Fruit fly (Drosophila melanogaster): ENCODE results near the gene CLIP-190.
A peak's percentile ranks its signal among the peaks of the same experiment; 100 is the strongest.

The CLIP-190 gene

dm6 chr2L:17410358-17410757, 25.9 kb downstream of the CLIP-190 start, which contains the start of the genes Polr2J and CG15141 (continued):
- TF ChIP-seq CG10979 (tag; optimal IDR thresholded peaks at IDR 0.05) (peak; percentile 83), bigmax (GFP tag; optimal IDR thresholded peaks at IDR 0.05) (no peak), gcm2 (GFP tag; optimal IDR thresholded peaks at IDR 0.05) (no peak), PHDP (tag; optimal IDR thresholded peaks at IDR 0.05) (peak; percentile 87), Lim3 (GFP tag; IDR thresholded peaks at IDR 0.05) (peak; percentile 56; the same call in 1 of the 2 replicates), gcm (GFP tag; optimal IDR thresholded peaks at IDR 0.05) (no peak), lmd (GFP tag; IDR thresholded peaks at IDR 0.05) (peak; percentile 84), Abd-B (GFP tag; optimal IDR thresholded peaks at IDR 0.05) (peak; percentile 92), CG9215 (GFP tag; IDR thresholded peaks at IDR 0.05) (peak; percentile 88), CG6654 (GFP tag; optimal IDR thresholded peaks at IDR 0.05) (peak; percentile 58), CG2712 (tag; optimal IDR thresholded peaks at IDR 0.05) (peak; percentile 90), dati (GFP tag; IDR thresholded peaks at IDR 0.05) (no peak), pho (GFP tag; optimal IDR thresholded peaks at IDR 0.05) (peak; percentile 88), dmrt11E (tag; optimal IDR thresholded peaks at IDR 0.05) (peak; percentile 86), ap (GFP tag; IDR thresholded peaks at IDR 0.05) (peak; percentile 76; the same call in 1 of the 2 replicates), dpn (GFP tag; optimal IDR thresholded peaks at IDR 0.05) (peak; percentile 69 to 86), TFAM (GFP tag; optimal IDR thresholded peaks at IDR 0.05) (peak; percentile 14), fu2 (GFP tag; optimal IDR thresholded peaks at IDR 0.05) (peak; percentile 82), CG8924 (tag; optimal IDR thresholded peaks at IDR 0.05) (peak; percentile 90), CG18262 (tag; optimal IDR thresholded peaks at IDR 0.05) (no peak), z (GFP tag; IDR thresholded peaks at IDR 0.05) (no peak), cas (GFP tag; IDR thresholded peaks at IDR 0.05) (peak; percentile 67), btn (GFP tag; optimal IDR thresholded peaks at IDR 0.05) (peak; percentile 44), B-H1 (GFP tag; IDR thresholded peaks at IDR 0.05) (peak; percentile 72; the same call in 2 of the 3 replicates), Antp (GFP tag; optimal IDR thresholded peaks at IDR 0.05) (peak; percentile 54), CG14441 (GFP tag; IDR thresholded peaks at IDR 0.05) (peak; percentile 87), fd102C (GFP tag; optimal IDR thresholded peaks at IDR 0.05) (peak; percentile 18), Med (GFP tag) (peak; percentile 97), CG12071 (GFP tag; optimal IDR thresholded peaks at IDR 0.05) (no peak), schlank (tag; optimal IDR thresholded peaks at IDR 0.05) (peak; percentile 29), CG6765 (GFP tag; optimal IDR thresholded peaks at IDR 0.05) (peak; percentile 45), CG30020 (tag; optimal IDR thresholded peaks at IDR 0.05) (peak; percentile 83), gsb (GFP tag; IDR thresholded peaks at IDR 0.05) (no peak), CG31365 (tag; optimal IDR thresholded peaks at IDR 0.05) (no peak), pzg (GFP tag; optimal IDR thresholded peaks at IDR 0.05) (peak; percentile 67), Xbp1 (GFP tag; optimal IDR thresholded peaks at IDR 0.05) (peak; percentile 92), CG10274 (GFP tag; optimal IDR thresholded peaks at IDR 0.05) (peak; percentile 46), ftz-f1 (GFP tag; optimal IDR thresholded peaks at IDR 0.05) (no peak), Nf-YA (GFP tag; IDR thresholded peaks at IDR 0.05) (no peak; the same call in 1 of the 2 replicates), crc (GFP tag; optimal IDR thresholded peaks at IDR 0.05) (no peak), Hey (tag; optimal IDR thresholded peaks at IDR 0.05) (no peak), Mad (GFP tag; optimal IDR thresholded peaks at IDR 0.05) (peak; percentile 89), CG9797 (GFP tag; optimal IDR thresholded peaks at IDR 0.05) (peak; percentile 60), Drgx (GFP tag; IDR thresholded peaks at IDR 0.05) (peak; percentile 60), CG15479 (GFP tag; optimal IDR thresholded peaks at IDR 0.05) (peak; percentile 14), klu (GFP tag; IDR thresholded peaks at IDR 0.05) (peak; percentile 88), Sin3A (optimal IDR thresholded peaks at IDR 0.05) (peak; percentile 94), aop (GFP tag; IDR thresholded peaks at IDR 0.05) (no peak; the same call in 1 of the 2 replicates), CoRest (tag; optimal IDR thresholded peaks at IDR 0.05) (peak; percentile 92), twi (tag; optimal IDR thresholded peaks at IDR 0.05) (no peak), CG4730 (GFP tag; IDR thresholded peaks at IDR 0.05) (peak; percentile 81), CG32532 (GFP tag; IDR thresholded peaks at IDR 0.05) (peak; percentile 88)
